Worm (Caenorhabditis elegans): ENCODE results near the gene F13A2.4.

- TF ChIP-seq unc-55 (GFP tag; optimal IDR thresholded peaks at IDR 0.05) (no peak), nhr-10 (tag; optimal IDR thresholded peaks at IDR 0.05) (no peak), ztf-11 (tag; optimal IDR thresholded peaks at IDR 0.05) (no peak), fos-1 (tag; optimal IDR thresholded peaks at IDR 0.05) (no peak), ama-1 (optimal IDR thresholded peaks at IDR 0.05) (no peak), sma-9 (GFP tag; optimal IDR thresholded peaks at IDR 0.05) (no peak), sma-9 (tag; optimal IDR thresholded peaks at IDR 0.05) (no peak), unc-39 (tag; optimal IDR thresholded peaks at IDR 0.05) (no peak), lin-11 (tag; optimal IDR thresholded peaks at IDR 0.05) (no peak), lsy-2 (tag; optimal IDR thresholded peaks at IDR 0.05) (no peak), nhr-12 (tag; optimal IDR thresholded peaks at IDR 0.05) (no peak), unc-62 (GFP tag; optimal IDR thresholded peaks at IDR 0.05) (no peak)
Observed at ce11 chrV:4386173-4386572, 13.8 kb downstream of the F13A2.4 start, which contains the start of gene F13A2.10.

Data from whole organism, L2 larva.